Worm (Caenorhabditis elegans) whole organism, late embryonic: Measurements from ENCODE around the gene clx-1.

Experiments
- F13H6.1 ChIP-seq: sonication (generic microtip); optimal IDR thresholded peaks from 2 replicates; lab custom pipeline; 2016; ENCODE audit warnings: missing genetic modification characterization, missing compliant biosample characterization
- ceh-22 ChIP-seq: sonication (generic microtip); optimal IDR thresholded peaks from 2 replicates; lab custom pipeline; 2017; ENCODE audit warnings: missing biosample characterization, missing genetic modification characterization
- dve-1 ChIP-seq: sonication (generic microtip); optimal IDR thresholded peaks from 2 replicates; lab custom pipeline; 2017; ENCODE audit warnings: antibody characterized with exemption, mild to moderate bottlenecking, missing genetic modification characterization, missing compliant biosample characterization
- pqm-1 ChIP-seq: sonication (generic microtip); optimal IDR thresholded peaks from 2 replicates; lab custom pipeline; 2016; ENCODE audit warnings: missing genetic modification characterization, missing compliant biosample characterization

DNA sequence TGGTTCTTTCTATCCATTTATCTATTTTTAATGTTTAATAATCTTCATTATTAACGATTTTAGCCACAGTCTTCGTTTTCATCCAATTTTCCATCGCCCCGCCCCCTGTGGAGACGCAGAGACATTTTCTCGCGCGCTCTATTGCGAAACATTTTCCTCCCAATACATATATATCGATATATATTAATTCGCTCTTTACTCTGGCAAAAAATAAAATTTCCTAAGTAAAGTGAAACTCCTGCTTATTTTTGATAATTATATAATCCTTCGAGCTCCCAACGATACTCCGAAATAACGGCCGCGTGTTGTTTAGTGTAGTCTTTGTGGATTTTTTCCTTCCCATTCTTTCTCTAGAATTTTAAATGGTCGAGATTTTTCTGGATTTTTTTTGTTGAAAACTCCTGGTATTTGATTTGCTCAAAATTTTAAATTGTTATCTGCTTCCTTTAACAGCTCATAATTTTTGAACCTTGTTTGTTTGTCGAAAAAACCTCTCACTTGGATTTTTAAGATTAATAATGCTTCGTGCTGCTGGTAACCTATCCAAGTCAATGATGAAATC, 6.0 kb upstream of the clx-1 start, which contains the start of gene sucg-1:
- TF ChIP-seq dve-1 = no peak
- TF ChIP-seq ceh-22 (tag; lab: Kevin White, UChicago) = no peak
- TF ChIP-seq pqm-1 (tag; lab: Kevin White, UChicago) = no peak
- no peak for TF ChIP-seq F13H6.1 (tag; lab: Kevin White, UChicago)
